Worm (Caenorhabditis elegans) whole organism, L4 larva: ENCODE data around the gene egl-3.

Source experiments
- F37D6.2 ChIP-seq: sonication (generic microtip); optimal IDR thresholded peaks from 2 replicates; lab custom pipeline; 2016; ENCODE audit warnings: mild to moderate bottlenecking, missing genetic modification characterization, missing compliant biosample characterization
- F44E2.7 ChIP-seq: fragments of 200-800 bp; sonication (Bioruptor generic); IDR thresholded peaks from 2 replicates; pipeline ENCODE4 v2.1.2; 2022; ENCODE audit warnings: missing genetic modification characterization, missing compliant biosample characterization
- Y105C5A.15 ChIP-seq: fragments of 200-800 bp; sonication (Bioruptor generic); IDR thresholded peaks from 2 replicates; pipeline ENCODE4 v1.3.6; 2022; ENCODE audit warnings: missing genetic modification characterization, missing compliant biosample characterization
- Y48G9A.11 ChIP-seq: fragments of 200-800 bp; sonication (Bioruptor generic); IDR thresholded peaks from 2 replicates; pipeline ENCODE4 v1.3.6; 2022; ENCODE audit warnings: missing genetic modification reagents, missing genetic modification characterization, missing compliant biosample characterization
- ama-1 ChIP-seq: fragments of 150-350 bp; optimal IDR thresholded peaks from 2 replicates; lab custom pipeline; 2014; ENCODE audit warnings: inconsistent platforms, mixed read lengths
- arid-1 ChIP-seq: fragments of 200-800 bp; sonication (Bioruptor generic); conservative IDR thresholded peaks from 2 replicates; pipeline ENCODE4 v1.3.6; 2022; ENCODE audit warnings: missing genetic modification reagents, missing genetic modification characterization, missing compliant biosample characterization
- ceh-28 ChIP-seq: fragments of 150-350 bp; optimal IDR thresholded peaks from 2 replicates; lab custom pipeline; 2014; ENCODE audit warnings: missing biosample characterization, missing genetic modification reagents, missing genetic modification characterization
- ceh-32 ChIP-seq: sonication (generic microtip); optimal IDR thresholded peaks from 2 replicates; lab custom pipeline; 2016; ENCODE audit warnings: mild to moderate bottlenecking, missing genetic modification characterization, missing compliant biosample characterization; ENCODE audit not compliant: poor library complexity
- ceh-62 ChIP-seq: sonication (generic microtip); optimal IDR thresholded peaks from 2 replicates; lab custom pipeline; 2017; ENCODE audit warnings: missing biosample characterization, missing genetic modification characterization
- cey-2 ChIP-seq: sonication (generic microtip); optimal IDR thresholded peaks from 3 replicates; lab custom pipeline; 2017; ENCODE audit warnings: missing genetic modification characterization, mild to moderate bottlenecking, missing compliant biosample characterization, antibody characterized with exemption, borderline replicate concordance; ENCODE audit not compliant: insufficient read depth
- ctbp-1 ChIP-seq: fragments of 200-800 bp; sonication (Bioruptor generic); IDR thresholded peaks from 2 replicates; pipeline ENCODE4 v1.3.6; 2022; ENCODE audit warnings: missing genetic modification reagents, missing genetic modification characterization, missing compliant biosample characterization
- daf-16 ChIP-seq, 3 experiments: sonication (generic microtip); optimal IDR thresholded peaks; 2 replicates each; lab custom pipeline; 2016 to 2017; ENCODE audit warnings: missing genetic modification characterization in 3 of 3, missing genetic modification reagents in 3 of 3, mild to moderate bottlenecking in 2 of 3, missing compliant biosample characterization in 2 of 3, missing biosample characterization in 1 of 3, moderate library complexity in 1 of 3
- dmd-6 ChIP-seq: fragments of 200-800 bp; sonication (Bioruptor generic); IDR thresholded peaks from 2 replicates; pipeline ENCODE4 v1.3.6; 2022; ENCODE audit warnings: missing genetic modification reagents, missing genetic modification characterization, missing compliant biosample characterization
- dmd-8 ChIP-seq: fragments of 200-800 bp; sonication (Bioruptor generic); IDR thresholded peaks from 2 replicates; pipeline ENCODE4 v1.3.6; 2022; ENCODE audit warnings: missing genetic modification characterization, missing compliant biosample characterization
- duxl-1 ChIP-seq: sonication (generic microtip); optimal IDR thresholded peaks from 2 replicates; lab custom pipeline; 2016; ENCODE audit warnings: mild to moderate bottlenecking, missing genetic modification characterization, moderate library complexity, missing compliant biosample characterization; ENCODE audit not compliant: poor library complexity
- dve-1 ChIP-seq: sonication (generic microtip); optimal IDR thresholded peaks from 2 replicates; lab custom pipeline; 2017; ENCODE audit warnings: antibody characterized with exemption, mild to moderate bottlenecking, missing genetic modification characterization, missing compliant biosample characterization; ENCODE audit not compliant: insufficient read depth
- egl-43 ChIP-seq: fragments of 200-800 bp; sonication (Bioruptor generic); IDR thresholded peaks from 2 replicates; pipeline ENCODE4 v1.3.6; 2022; ENCODE audit warnings: missing genetic modification reagents, missing genetic modification characterization, missing compliant biosample characterization
- gei-8 ChIP-seq: fragments of 200-800 bp; sonication (Bioruptor generic); optimal IDR thresholded peaks from 2 replicates; lab custom pipeline; 2018; ENCODE audit warnings: mild to moderate bottlenecking, missing genetic modification characterization, missing compliant biosample characterization
- hlh-11 ChIP-seq: fragments of 200-800 bp; sonication (Bioruptor generic); optimal IDR thresholded peaks from 2 replicates; lab custom pipeline; 2018; ENCODE audit warnings: mild to moderate bottlenecking, missing genetic modification characterization, missing compliant biosample characterization
- hlh-30 ChIP-seq: sonication (generic microtip); optimal IDR thresholded peaks from 2 replicates; lab custom pipeline; 2017; ENCODE audit warnings: antibody characterized with exemption, mild to moderate bottlenecking, missing genetic modification characterization, missing compliant biosample characterization; ENCODE audit not compliant: insufficient read depth
- lin-1 ChIP-seq: fragments of 200-800 bp; sonication (Bioruptor generic); IDR thresholded peaks from 2 replicates; pipeline ENCODE4 v1.3.6; 2022; ENCODE audit warnings: missing genetic modification reagents, missing genetic modification characterization, missing compliant biosample characterization
- lin-13 ChIP-seq: fragments of 150-350 bp; optimal IDR thresholded peaks from 2 replicates; lab custom pipeline; 2014; ENCODE audit warnings: missing biosample characterization, missing genetic modification reagents, missing genetic modification characterization
- lin-15B ChIP-seq: fragments of 150-350 bp; sonication (generic microtip); optimal IDR thresholded peaks from 3 replicates; lab custom pipeline; 2014; ENCODE audit warnings: missing biosample characterization, missing genetic modification characterization
- lin-29 ChIP-seq: fragments of 200-800 bp; sonication (Bioruptor generic); IDR thresholded peaks from 2 replicates; pipeline ENCODE4 v1.3.6; 2022; ENCODE audit warnings: missing genetic modification reagents, missing genetic modification characterization, missing compliant biosample characterization
- lin-38 ChIP-seq: fragments of 200-800 bp; sonication (Bioruptor generic); IDR thresholded peaks from 2 replicates; pipeline ENCODE4 v1.3.6; 2022; ENCODE audit warnings: missing genetic modification reagents, missing genetic modification characterization, missing compliant biosample characterization
- lin-39 ChIP-seq: fragments of 150-350 bp; optimal IDR thresholded peaks from 2 replicates; lab custom pipeline; 2014; ENCODE audit warnings: missing biosample characterization, missing genetic modification reagents, missing genetic modification characterization
- lir-3 ChIP-seq: sonication (generic microtip); optimal IDR thresholded peaks from 2 replicates; lab custom pipeline; 2016; ENCODE audit warnings: mild to moderate bottlenecking, missing genetic modification characterization, missing compliant biosample characterization
- lsy-2 ChIP-seq, 2 experiments: fragments of 150-350 bp in 1 of 2; sonication (generic microtip) in 1 of 2; optimal IDR thresholded peaks; 2 replicates each; lab custom pipeline; 2014 to 2017; ENCODE audit warnings: missing biosample characterization in 2 of 2, missing genetic modification characterization in 2 of 2
- madf-5 ChIP-seq, 2 experiments: fragments of 200-800 bp; sonication (Bioruptor generic); IDR thresholded peaks; 2 replicates each; pipeline ENCODE4 v1.3.6; 2022; ENCODE audit warnings: missing compliant biosample characterization in 2 of 2, missing genetic modification characterization in 2 of 2
- mep-1 ChIP-seq: fragments of 150-350 bp; sonication (generic microtip); optimal IDR thresholded peaks from 3 replicates; lab custom pipeline; 2014; ENCODE audit warnings: missing biosample characterization, missing genetic modification characterization
- mxl-3 ChIP-seq: fragments of 200-800 bp; sonication (Bioruptor generic); optimal IDR thresholded peaks from 2 replicates; lab custom pipeline; 2018; ENCODE audit warnings: mild to moderate bottlenecking, missing genetic modification characterization, missing compliant biosample characterization
- nhr-11 ChIP-seq: fragments of 150-350 bp; optimal IDR thresholded peaks from 2 replicates; lab custom pipeline; 2014; ENCODE audit warnings: missing biosample characterization, missing genetic modification characterization
- nhr-111 ChIP-seq: fragments of 200-800 bp; sonication (Bioruptor generic); optimal IDR thresholded peaks from 2 replicates; lab custom pipeline; 2018; ENCODE audit warnings: mild to moderate bottlenecking, missing genetic modification characterization, missing compliant biosample characterization
- nhr-48 ChIP-seq: sonication (generic microtip); optimal IDR thresholded peaks from 2 replicates; lab custom pipeline; 2016; ENCODE audit warnings: mild to moderate bottlenecking, missing genetic modification characterization, missing compliant biosample characterization
- nhr-6 ChIP-seq: fragments of 150-350 bp; optimal IDR thresholded peaks from 2 replicates; lab custom pipeline; 2014; ENCODE audit warnings: missing biosample characterization, missing genetic modification characterization
- nhr-77 ChIP-seq: fragments of 150-350 bp; optimal IDR thresholded peaks from 2 replicates; lab custom pipeline; 2014; ENCODE audit warnings: missing biosample characterization, missing genetic modification characterization
- php-3 ChIP-seq: fragments of 200-800 bp; sonication (Bioruptor generic); IDR thresholded peaks from 2 replicates; pipeline ENCODE4 v1.3.6; 2022; ENCODE audit warnings: missing genetic modification reagents, missing genetic modification characterization, missing compliant biosample characterization
- pqm-1 ChIP-seq: sonication (generic microtip); optimal IDR thresholded peaks from 2 replicates; lab custom pipeline; 2017; ENCODE audit warnings: missing biosample characterization, missing genetic modification characterization
- snpc-1.2 ChIP-seq: fragments of 200-800 bp; sonication (Bioruptor generic); IDR thresholded peaks from 2 replicates; pipeline ENCODE4 v1.3.6; 2022; ENCODE audit warnings: missing genetic modification reagents, missing genetic modification characterization, missing compliant biosample characterization
- tra-1 ChIP-seq: fragments of 200-800 bp; sonication (Bioruptor generic); IDR thresholded peaks from 2 replicates; pipeline ENCODE4 v1.3.6; 2022; ENCODE audit warnings: missing genetic modification reagents, missing genetic modification characterization, missing compliant biosample characterization
- unc-62 ChIP-seq, 3 experiments: fragments of 150-350 bp in 1 of 3; sonication (generic microtip); optimal IDR thresholded peaks in 2 of 3; peaks in 1 of 3; 1 replicate in 1 of 3; 2 replicates in 2 of 3; lab custom pipeline; 2014 to 2017; ENCODE audit warnings: missing biosample characterization in 3 of 3, missing genetic modification characterization in 3 of 3, missing genetic modification reagents in 3 of 3, missing genotype in 1 of 3
- vab-7 ChIP-seq: fragments of 200-800 bp; sonication (Bioruptor generic); IDR thresholded peaks from 2 replicates; pipeline ENCODE4 v1.3.6; 2022; ENCODE audit warnings: missing genetic modification reagents, missing genetic modification characterization, missing compliant biosample characterization

egl-3 gene

DNA sequence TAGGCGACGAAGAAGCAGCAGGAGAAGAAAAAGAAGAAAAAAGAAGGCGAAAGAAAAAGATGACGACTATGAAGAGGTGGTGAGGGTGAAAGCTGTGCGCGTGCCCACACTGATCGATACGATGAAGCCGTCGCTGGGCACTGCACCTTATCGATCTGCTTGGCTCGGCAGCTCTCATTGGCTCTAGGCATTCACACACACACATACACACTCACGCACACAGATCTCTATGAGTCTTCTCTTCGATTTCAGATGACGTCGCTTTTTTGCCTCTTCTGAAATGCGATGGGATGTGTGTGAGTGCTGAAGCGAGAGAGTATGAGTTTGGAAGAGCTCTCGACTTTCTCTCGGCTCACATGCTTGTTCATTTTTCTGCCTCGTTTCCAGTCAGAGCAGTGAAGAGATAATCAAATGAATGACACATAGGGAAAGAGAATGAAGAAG, 1.1 kb upstream of the egl-3 start (continued):
- peak; percentile 86 for TF ChIP-seq nhr-11 (tag; lab: Kevin White, UChicago)
- peak; percentile 47; the same call in 1 of the 2 replicates for TF ChIP-seq lin-38 (GFP tag; lab: Robert Waterston, UW)
- no peak for TF ChIP-seq nhr-77 (tag; lab: Kevin White, UChicago)
- TF ChIP-seq, all 104 proteins: peak for 31

DNA sequence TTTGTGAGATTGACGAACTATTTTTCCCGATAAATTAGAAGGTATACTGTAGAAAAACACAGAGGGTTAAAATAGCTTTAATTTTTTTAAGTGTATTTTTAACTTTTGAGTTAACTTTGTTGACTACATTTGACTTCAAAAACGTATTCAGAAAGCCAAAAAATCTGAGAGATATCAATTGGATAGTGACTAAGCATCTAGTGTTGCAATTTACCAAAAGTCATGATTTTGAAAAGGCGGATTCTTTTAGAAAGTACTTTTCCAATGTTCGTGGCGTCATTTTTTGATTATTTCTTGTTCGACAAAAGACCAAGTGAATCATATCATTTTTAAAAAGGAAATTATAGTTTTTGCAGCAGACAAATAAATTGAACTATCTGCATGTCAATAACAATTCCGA, 4.7 kb downstream of the egl-3 start:
- TF ChIP-seq mep-1 (tag; lab: Kevin White, UChicago) (peak; percentile 49), lin-13 (GFP tag; lab: Kevin White, UChicago) (peak; percentile 24), ceh-28 (tag; lab: Kevin White, UChicago) (no peak), cey-2 (tag; lab: Kevin White, UChicago) (no peak), ama-1 (lab: Kevin White, UChicago) (no peak)

ce11 chrV:10166368-10166767, 7.2 kb downstream of the egl-3 start, which contains the start of gene C51E3.6:
C51E3.6 (minus strand) TSS chrV:10166468.
- no peak for TF ChIP-seq ceh-62 (tag; lab: Kevin White, UChicago)
- TF ChIP-seq ceh-32 (tag; lab: Kevin White, UChicago) = no peak
- TF ChIP-seq, all 104 proteins: peak for 0

DNA sequence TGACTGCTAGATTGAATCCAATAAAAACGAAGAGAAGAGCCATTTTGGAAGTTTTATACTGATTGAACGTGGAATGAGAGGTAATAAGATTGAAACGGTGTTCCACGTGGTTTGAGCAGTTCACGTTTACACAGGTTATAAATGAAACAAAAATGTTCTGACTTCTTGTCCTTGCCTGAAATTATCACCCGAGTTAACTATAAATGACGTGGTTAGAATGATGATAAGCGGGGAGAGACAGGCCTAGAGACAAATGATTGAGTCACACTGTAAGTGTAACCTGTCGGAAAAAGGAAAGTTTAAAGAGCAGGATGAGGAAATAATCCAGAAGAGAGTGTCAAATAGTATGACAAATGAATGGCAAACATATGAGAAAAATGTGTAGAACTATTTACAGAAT, 12.6 kb downstream of the egl-3 start, which contains the start of gene C51E3.10:
Gene C51E3.10 (minus strand): TSS at position 181 of the 400 bp plus-strand sequence.
- no peak for TF ChIP-seq snpc-1.2 (GFP tag; lab: Robert Waterston, UW)
- TF ChIP-seq vab-7 (GFP tag; lab: Robert Waterston, UW) = no peak
- no peak for TF ChIP-seq lir-3 (tag; lab: Kevin White, UChicago)
- TF ChIP-seq madf-5 (GFP tag; IDR thresholded peaks at IDR 0.05; lab: Robert Waterston, UW) = no peak
- TF ChIP-seq arid-1 (GFP tag; lab: Robert Waterston, UW) = no peak
- no peak for TF ChIP-seq lin-15B (tag; lab: Kevin White, UChicago)
- TF ChIP-seq mxl-3 = peak; percentile 76
- no peak for TF ChIP-seq nhr-6 (tag; lab: Kevin White, UChicago)
- TF ChIP-seq dmd-8 = no peak
- no peak for TF ChIP-seq nhr-111 (GFP tag; lab: Kevin White, UChicago)
- TF ChIP-seq php-3 (GFP tag; lab: Robert Waterston, UW) = no peak
- TF ChIP-seq hlh-30 = peak; percentile 68
- peak; percentile 16 for TF ChIP-seq lin-13 (GFP tag; lab: Kevin White, UChicago)
- no peak for TF ChIP-seq lin-39 (tag; lab: Kevin White, UChicago)
- peak; percentile 70 for TF ChIP-seq dve-1 (tag; lab: Kevin White, UChicago)
- peak; percentile 93 for TF ChIP-seq pqm-1 (tag; lab: Kevin White, UChicago)
- TF ChIP-seq nhr-77 (tag; lab: Kevin White, UChicago) = peak; percentile 35
- TF ChIP-seq Y48G9A.11 (GFP tag; lab: Robert Waterston, UW) = no peak
- TF ChIP-seq daf-16 (GFP tag; optimal IDR thresholded peaks at IDR 0.05; lab: Kevin White, UChicago) = no peak
- TF ChIP-seq daf-16 (tag; optimal IDR thresholded peaks at IDR 0.05; lab: Kevin White, UChicago) = peak; percentile 66
- TF ChIP-seq ctbp-1 (GFP tag; lab: Robert Waterston, UW) = no peak
- no peak for TF ChIP-seq egl-43 (GFP tag; lab: Robert Waterston, UW)
- peak; percentile 71; the same call in 1 of the 2 replicates for TF ChIP-seq lin-1 (GFP tag; lab: Robert Waterston, UW)
- no peak for TF ChIP-seq cey-2 (tag; lab: Kevin White, UChicago)
- no peak for TF ChIP-seq F44E2.7 (GFP tag; lab: Robert Waterston, UW)
- TF ChIP-seq Y105C5A.15 (GFP tag; lab: Robert Waterston, UW) = no peak
- TF ChIP-seq duxl-1 (tag; lab: Kevin White, UChicago) = no peak
- peak; percentile 18 for TF ChIP-seq nhr-48 (tag; lab: Kevin White, UChicago)
- TF ChIP-seq gei-8 (GFP tag; lab: Kevin White, UChicago) = no peak
- no peak for TF ChIP-seq F37D6.2
- peak in 1 of 2 experiments; percentile 32 for TF ChIP-seq lsy-2 (tag; optimal IDR thresholded peaks at IDR 0.05; lab: Kevin White, UChicago)
- peak in 1 of 2 experiments; percentile 89 for TF ChIP-seq unc-62 (GFP tag; optimal IDR thresholded peaks at IDR 0.05 in 1 of 2; lab: Kevin White, UChicago)
- TF ChIP-seq unc-62 (tag; optimal IDR thresholded peaks at IDR 0.05; lab: Kevin White, UChicago) = no peak
- TF ChIP-seq dmd-6 = peak; percentile 95
- TF ChIP-seq ceh-28 (tag; lab: Kevin White, UChicago) = no peak
- TF ChIP-seq tra-1 = peak; percentile 68; the same call in 1 of the 2 replicates
- TF ChIP-seq lin-29 (GFP tag; lab: Robert Waterston, UW) = no peak
- peak; percentile 80 for TF ChIP-seq hlh-11 (tag; lab: Kevin White, UChicago)
